Worm (Caenorhabditis elegans): ENCODE results near the gene K05F6.8.
"Not testable (repeated sequence)": the region's sequence is repeated elsewhere in the genome, so short reads cannot be mapped to it uniquely, and the experiment has no call there.

K05F6.8 gene

DNA sequence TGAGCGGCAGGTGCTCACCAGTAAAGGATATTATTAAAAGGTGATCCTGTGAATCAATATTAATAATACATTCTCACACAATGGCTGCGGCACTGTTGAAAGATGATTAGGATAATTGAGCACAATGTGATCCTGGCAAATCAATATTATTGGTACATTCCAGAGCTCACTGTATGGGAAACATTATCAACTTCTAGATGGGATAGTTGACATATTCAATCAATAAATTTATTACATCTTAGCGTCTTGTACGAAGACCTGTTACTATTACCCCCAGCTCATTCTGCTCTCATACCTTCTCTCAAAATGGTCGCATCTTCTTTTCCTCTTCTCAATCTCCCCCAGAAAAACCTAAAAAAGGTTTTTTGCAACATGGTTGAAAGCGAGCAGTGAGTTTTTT is 668 bp upstream of the K05F6.8 start, which contains the start of gene fbxb-49:
Gene fbxb-49 (plus strand): TSS at position 301 of the 400 bp plus-strand sequence.
- no peak for TF ChIP-seq med-1 (GFP tag; optimal IDR thresholded peaks at IDR 0.05; ENCODE audit: insufficient read depth)
- no peak for TF ChIP-seq klf-2 (GFP tag; conservative IDR thresholded peaks at IDR 0.05)
- TF ChIP-seq T22C8.4 (GFP tag; IDR thresholded peaks at IDR 0.05) = no peak
- TF ChIP-seq flt-1 (GFP tag; IDR thresholded peaks at IDR 0.05) = no peak
- no peak for TF ChIP-seq ref-1 (GFP tag; conservative IDR thresholded peaks at IDR 0.05)
- TF ChIP-seq tab-1 (GFP tag; IDR thresholded peaks at IDR 0.05) = no peak
- TF ChIP-seq ztf-23 (GFP tag; IDR thresholded peaks at IDR 0.05) = no peak
- TF ChIP-seq cog-1 (tag; optimal IDR thresholded peaks at IDR 0.05) = no peak
- no peak for TF ChIP-seq ztf-29 (GFP tag; IDR thresholded peaks at IDR 0.05)

DNA sequence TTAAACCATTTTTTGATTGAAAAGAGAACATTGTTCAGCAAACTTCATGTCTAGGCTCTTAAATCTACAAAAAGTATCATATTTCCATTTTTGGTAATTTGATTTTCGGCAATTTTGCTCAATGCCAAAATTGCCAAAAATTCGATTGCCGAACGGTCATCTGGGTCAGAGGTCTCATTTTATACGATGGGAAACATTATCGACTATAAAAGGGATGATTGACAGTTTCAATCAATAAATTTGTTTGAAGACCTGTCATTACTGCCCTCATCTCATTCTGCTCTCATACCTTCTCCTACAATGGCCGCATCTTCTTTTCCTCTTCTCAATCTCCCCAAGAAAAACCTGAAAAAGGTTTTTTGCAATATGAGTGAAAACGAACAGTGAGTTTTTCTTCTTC is 5.7 kb downstream of the K05F6.8 start, which contains the start of gene K05F6.14:
Gene K05F6.14 (plus strand): TSS at position 301 of the 400 bp plus-strand sequence.
- no peak for TF ChIP-seq cog-1 (tag; optimal IDR thresholded peaks at IDR 0.05)
- no peak for TF ChIP-seq med-1 (GFP tag; optimal IDR thresholded peaks at IDR 0.05; ENCODE audit: insufficient read depth)
- no peak for TF ChIP-seq tab-1 (GFP tag; IDR thresholded peaks at IDR 0.05)
- TF ChIP-seq ztf-29 (GFP tag; IDR thresholded peaks at IDR 0.05) = no peak
- TF ChIP-seq ref-1 (GFP tag; conservative IDR thresholded peaks at IDR 0.05) = no peak
- no peak for TF ChIP-seq T22C8.4 (GFP tag; IDR thresholded peaks at IDR 0.05)
- TF ChIP-seq ztf-23 (GFP tag; IDR thresholded peaks at IDR 0.05) = no peak
- no peak for TF ChIP-seq flt-1 (GFP tag; IDR thresholded peaks at IDR 0.05)
- no peak for TF ChIP-seq klf-2 (GFP tag; conservative IDR thresholded peaks at IDR 0.05)

DNA sequence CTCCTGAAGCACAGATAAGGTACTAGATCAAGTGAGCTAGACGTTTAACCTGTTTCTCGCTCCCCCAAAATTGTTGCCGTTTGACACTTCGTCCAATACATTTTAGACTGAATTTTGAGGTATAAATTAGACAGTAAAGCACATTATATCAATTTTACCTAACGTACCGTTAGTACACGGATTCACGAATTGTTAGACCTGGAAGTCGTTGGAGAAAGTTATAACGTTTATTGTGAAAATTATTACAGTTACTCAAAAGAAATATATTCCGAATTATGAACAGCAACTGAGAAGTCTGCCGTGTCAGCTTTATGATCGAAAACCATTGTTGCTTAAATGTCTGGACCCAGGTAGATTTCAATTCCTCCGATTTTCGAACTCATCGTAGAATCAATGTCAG is 6.7 kb downstream of the K05F6.8 start:
- TF ChIP-seq klf-2 (GFP tag; conservative IDR thresholded peaks at IDR 0.05) (no peak), ztf-23 (GFP tag; IDR thresholded peaks at IDR 0.05) (no peak), tab-1 (GFP tag; IDR thresholded peaks at IDR 0.05) (no peak), ref-1 (GFP tag; conservative IDR thresholded peaks at IDR 0.05) (no peak), flt-1 (GFP tag; IDR thresholded peaks at IDR 0.05) (no peak), T22C8.4 (GFP tag; IDR thresholded peaks at IDR 0.05) (no peak), ztf-29 (GFP tag; IDR thresholded peaks at IDR 0.05) (no peak), cog-1 (tag; optimal IDR thresholded peaks at IDR 0.05) (no peak), med-1 (GFP tag; optimal IDR thresholded peaks at IDR 0.05; ENCODE audit: insufficient read depth) (no peak)

DNA sequence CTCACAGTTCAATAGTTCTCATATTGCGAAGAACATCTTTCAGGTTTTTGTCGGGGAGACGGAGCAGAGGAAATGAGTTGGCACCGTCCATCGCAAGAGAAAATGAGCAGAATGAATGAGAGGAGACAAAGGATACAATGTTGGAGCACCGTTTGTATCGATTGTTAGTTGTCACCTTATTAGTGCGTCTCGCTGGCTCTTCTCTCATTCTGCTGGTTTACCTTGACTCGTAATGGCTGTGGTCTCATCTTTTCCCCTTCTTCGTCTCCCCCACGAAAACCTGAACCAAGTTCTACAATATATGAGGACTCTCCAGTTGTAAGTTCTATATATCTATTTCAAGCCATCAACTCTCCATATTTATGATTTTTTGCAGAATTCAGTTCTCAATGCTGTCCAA is 11.3 kb downstream of the K05F6.8 start, which contains the start of the genes fbxb-54 and fbxb-50:
Gene fbxb-54 (minus strand): TSS at position 101 of the 400 bp plus-strand sequence.
Gene fbxb-50 (plus strand): TSS at position 227 of the 400 bp plus-strand sequence.
- not testable (repeated sequence) for TF ChIP-seq cog-1 (tag; optimal IDR thresholded peaks at IDR 0.05); med-1 (GFP tag; optimal IDR thresholded peaks at IDR 0.05; ENCODE audit: insufficient read depth); ztf-29 (GFP tag; IDR thresholded peaks at IDR 0.05)

DNA sequence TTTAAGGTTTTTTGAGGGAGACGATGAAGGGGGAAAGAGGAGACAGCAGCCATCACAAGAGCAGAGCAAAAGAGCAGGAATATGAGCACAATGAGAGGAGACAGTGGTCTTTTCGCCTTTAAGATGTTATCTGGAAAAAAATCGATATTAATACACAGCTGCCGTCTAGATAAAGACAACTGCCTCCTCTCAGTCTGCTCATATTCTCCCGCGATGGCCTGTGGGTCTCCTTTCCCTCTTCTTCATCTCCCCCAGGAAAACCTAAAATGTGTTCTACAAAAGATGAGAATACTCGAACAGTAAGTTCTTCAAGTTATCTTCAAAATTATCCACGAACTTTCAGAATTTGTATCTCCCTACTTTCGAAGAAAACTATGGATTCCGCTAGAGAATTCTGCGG is 17.0 kb downstream of the K05F6.8 start, which contains the start of the genes fbxb-52 and fbxb-51:
Gene fbxb-52 (minus strand): TSS at position 101 of the 400 bp plus-strand sequence.
Gene fbxb-51 (plus strand): TSS at position 212 of the 400 bp plus-strand sequence.
- TF ChIP-seq T22C8.4 (GFP tag; IDR thresholded peaks at IDR 0.05) (no peak), ztf-23 (GFP tag; IDR thresholded peaks at IDR 0.05) (no peak), med-1 (GFP tag; optimal IDR thresholded peaks at IDR 0.05; ENCODE audit: insufficient read depth) (no peak), flt-1 (GFP tag; IDR thresholded peaks at IDR 0.05) (no peak), ref-1 (GFP tag; conservative IDR thresholded peaks at IDR 0.05) (no peak), tab-1 (GFP tag; IDR thresholded peaks at IDR 0.05) (no peak), klf-2 (GFP tag; conservative IDR thresholded peaks at IDR 0.05) (no peak), cog-1 (tag; optimal IDR thresholded peaks at IDR 0.05) (no peak), ztf-29 (GFP tag; IDR thresholded peaks at IDR 0.05) (no peak)

DNA sequence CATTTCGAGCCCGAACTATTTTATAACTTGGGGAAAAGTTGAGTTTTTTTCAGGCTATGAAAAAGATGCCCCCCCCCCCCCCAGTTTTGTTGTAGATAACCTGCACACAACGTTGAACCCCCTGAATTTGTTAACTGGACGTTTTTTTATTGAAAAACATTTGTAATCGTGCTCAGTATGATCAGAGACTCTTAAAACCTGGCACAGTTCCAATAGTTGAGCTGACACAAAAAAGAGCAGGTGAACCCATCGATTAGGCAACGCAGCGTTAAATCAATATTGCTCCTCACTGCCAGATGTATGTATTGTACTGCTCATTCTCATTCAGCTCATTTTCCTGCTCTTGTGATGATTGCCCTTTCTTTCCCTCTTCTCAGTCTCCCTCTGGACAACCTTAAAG is 21.9 kb downstream of the K05F6.8 start, which contains the start of gene K05F6.12:
Gene K05F6.12 (plus strand): TSS at position 301 of the 400 bp plus-strand sequence.
- TF ChIP-seq T22C8.4 (GFP tag; IDR thresholded peaks at IDR 0.05) (no peak), tab-1 (GFP tag; IDR thresholded peaks at IDR 0.05) (no peak)

DNA sequence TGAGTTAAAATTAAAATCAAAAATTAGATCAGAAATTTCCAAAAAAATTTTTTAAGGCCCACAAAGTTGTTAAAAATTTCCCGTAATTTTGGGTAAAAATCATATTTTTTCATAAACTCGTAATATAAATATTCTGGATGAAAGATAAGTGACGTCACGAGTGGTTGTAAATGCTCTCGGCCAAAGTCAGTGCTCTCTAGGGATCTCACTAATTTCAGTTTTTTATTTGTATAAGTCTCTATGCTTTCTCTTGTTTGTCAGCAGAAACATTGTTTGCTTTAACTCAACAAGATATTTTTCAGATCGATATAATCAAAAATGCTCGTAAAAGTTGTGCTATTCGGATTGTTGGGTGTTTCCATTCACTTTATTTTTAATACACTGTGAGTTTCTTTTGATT is 24.4 kb downstream of the K05F6.8 start, which contains the start of gene K05F6.4:
Gene K05F6.4 (plus strand): TSS at position 301 of the 400 bp plus-strand sequence.
- not testable (repeated sequence) for TF ChIP-seq ztf-29 (GFP tag; IDR thresholded peaks at IDR 0.05); tab-1 (GFP tag; IDR thresholded peaks at IDR 0.05); ref-1 (GFP tag; conservative IDR thresholded peaks at IDR 0.05)

DNA sequence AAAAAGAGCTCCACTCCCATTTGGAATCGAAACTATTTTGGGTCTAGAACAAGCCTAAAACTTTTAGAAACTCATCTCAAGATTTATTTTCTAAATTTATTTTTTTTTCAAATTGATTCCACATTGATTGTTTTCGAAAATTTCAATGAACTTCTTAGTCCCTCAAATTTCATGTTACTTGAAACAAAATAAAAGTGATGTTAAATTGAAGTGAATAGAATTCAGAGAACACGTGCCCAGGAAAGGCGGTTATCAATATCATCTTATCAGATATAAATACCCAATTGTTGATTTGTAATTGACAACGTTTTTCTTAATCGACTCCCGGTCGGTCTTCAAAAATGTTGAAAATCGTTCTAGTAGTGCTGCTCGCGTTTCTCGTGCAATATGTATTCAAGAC is 26.9 kb downstream of the K05F6.8 start, which contains the start of gene poml-4:
Gene poml-4 (plus strand): TSS at position 301 of the 400 bp plus-strand sequence.
- not testable (repeated sequence) for TF ChIP-seq tab-1 (GFP tag; IDR thresholded peaks at IDR 0.05); ztf-29 (GFP tag; IDR thresholded peaks at IDR 0.05); ref-1 (GFP tag; conservative IDR thresholded peaks at IDR 0.05)

DNA sequence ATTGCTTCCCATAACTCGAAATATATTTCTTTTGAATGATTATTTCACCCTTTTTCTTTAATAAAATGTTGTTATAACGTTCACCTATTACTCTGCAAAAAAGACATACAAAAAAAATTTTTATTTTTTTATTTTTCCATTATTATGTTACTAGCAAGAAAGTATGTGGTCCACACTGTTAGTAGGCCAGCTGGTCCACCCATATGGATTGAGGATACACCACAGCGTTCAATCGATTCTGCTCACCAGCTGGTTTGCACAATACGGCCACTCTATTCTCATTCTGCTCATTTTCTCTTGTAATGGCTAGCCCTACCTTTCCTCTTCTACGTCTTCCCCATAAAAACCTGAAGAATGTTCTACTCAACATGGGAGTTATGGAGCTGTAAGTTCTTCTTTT is 29.0 kb downstream of the K05F6.8 start, which contains the start of gene fbxb-44:
Gene fbxb-44 (plus strand): TSS at position 301 of the 400 bp plus-strand sequence.
- no peak for TF ChIP-seq flt-1 (GFP tag; IDR thresholded peaks at IDR 0.05)
- no peak for TF ChIP-seq cog-1 (tag; optimal IDR thresholded peaks at IDR 0.05)

DNA sequence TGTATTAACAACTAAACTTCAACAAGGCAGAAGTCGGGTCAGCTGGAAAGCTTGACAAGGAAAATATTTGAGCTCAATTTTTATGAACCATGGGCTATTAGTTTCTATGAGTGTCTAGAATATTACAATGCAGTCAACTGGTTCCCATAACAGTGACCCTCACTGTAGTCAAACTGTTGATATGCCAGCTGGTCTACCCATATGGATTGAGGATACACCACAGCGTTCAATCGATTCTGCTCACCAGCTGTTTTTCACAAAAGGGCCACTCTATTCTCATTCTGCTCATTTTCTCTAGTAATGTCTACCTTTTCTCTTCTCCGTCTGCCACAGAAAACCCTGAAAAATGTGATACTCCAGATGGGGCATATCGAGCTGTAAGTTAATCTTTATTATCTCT is 30.2 kb downstream of the K05F6.8 start, which contains the start of gene fbxb-42:
Gene fbxb-42 (plus strand): TSS at position 301 of the 400 bp plus-strand sequence.
- TF ChIP-seq T22C8.4 (GFP tag; IDR thresholded peaks at IDR 0.05) = no peak
- no peak for TF ChIP-seq ztf-23 (GFP tag; IDR thresholded peaks at IDR 0.05)
- TF ChIP-seq klf-2 (GFP tag; conservative IDR thresholded peaks at IDR 0.05) = no peak
- no peak for TF ChIP-seq ztf-29 (GFP tag; IDR thresholded peaks at IDR 0.05)
- TF ChIP-seq cog-1 (tag; optimal IDR thresholded peaks at IDR 0.05) = no peak
- no peak for TF ChIP-seq med-1 (GFP tag; optimal IDR thresholded peaks at IDR 0.05; ENCODE audit: insufficient read depth)
- no peak for TF ChIP-seq flt-1 (GFP tag; IDR thresholded peaks at IDR 0.05)
- no peak for TF ChIP-seq ref-1 (GFP tag; conservative IDR thresholded peaks at IDR 0.05)
- TF ChIP-seq tab-1 (GFP tag; IDR thresholded peaks at IDR 0.05) = no peak
